Fruit fly (Drosophila melanogaster) whole organism, pupa: ENCODE measurements around the gene CG32811.

Experiments used
- CG14655 ChIP-seq: fragments of 200-800 bp; sonication (Bioruptor generic); optimal IDR thresholded peaks from 3 replicates; lab custom pipeline; 2017; ENCODE audit warnings: mild to moderate bottlenecking, missing biosample characterization, missing genetic modification reagents, missing genetic modification characterization
- CG8301 ChIP-seq: fragments of 200-800 bp; sonication (Bioruptor generic); optimal IDR thresholded peaks from 2 replicates; lab custom pipeline; 2018; ENCODE audit warnings: missing biosample characterization, mild to moderate bottlenecking, missing genetic modification characterization
- Pif1A ChIP-seq: fragments of 200-800 bp; sonication (Bioruptor generic); optimal IDR thresholded peaks from 3 replicates; lab custom pipeline; 2016; ENCODE audit warnings: missing biosample characterization, missing genetic modification characterization
- Snoo ChIP-seq: fragments of 200-800 bp; sonication (Bioruptor generic); optimal IDR thresholded peaks from 3 replicates; lab custom pipeline; 2017; ENCODE audit warnings: missing biosample characterization, mild to moderate bottlenecking, missing genetic modification characterization, inconsistent platforms

DNA sequence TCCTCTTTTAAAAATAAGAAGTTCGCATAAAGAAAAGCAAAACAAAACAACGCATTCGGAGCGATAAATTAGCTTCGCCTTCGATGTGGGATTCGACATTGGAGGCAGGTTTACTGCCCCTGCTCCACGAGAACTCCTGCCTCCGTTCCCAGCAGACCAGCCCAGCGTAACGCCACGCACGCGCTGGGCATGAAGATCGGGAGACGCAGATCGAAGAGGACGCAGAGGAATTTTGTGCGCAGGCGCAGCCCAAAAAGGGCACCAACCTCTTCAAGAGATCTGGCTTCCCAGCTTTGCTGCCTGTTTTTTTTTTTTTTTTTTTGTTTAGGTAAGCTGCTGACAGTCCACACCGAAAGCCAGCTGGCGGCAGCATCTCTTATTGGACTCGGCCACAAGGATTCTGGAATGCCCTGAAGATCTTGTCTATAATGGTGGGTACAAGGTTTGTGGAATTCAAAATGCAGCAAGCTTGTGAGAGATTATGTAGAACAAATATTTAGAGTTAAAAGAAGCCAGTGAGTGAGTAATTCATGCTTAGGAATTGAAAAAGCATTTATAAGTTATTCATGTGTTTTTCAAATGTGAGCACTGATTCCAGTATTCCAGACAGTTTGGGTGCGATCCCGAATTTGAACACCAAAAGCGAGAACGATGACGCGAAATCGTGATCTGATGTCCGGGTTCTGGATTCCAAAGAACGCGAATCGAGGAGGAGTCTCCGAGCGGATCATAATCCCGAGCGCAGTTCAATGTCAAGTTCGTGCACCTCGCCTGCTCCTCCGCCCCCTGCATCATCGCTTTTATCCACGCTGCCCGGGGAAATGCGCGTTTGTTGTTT lies 22.2 kb upstream of the CG32811 start:
- TF ChIP-seq CG14655 (GFP tag; lab: Kevin White, UChicago) (peak; percentile 18), Snoo (tag; lab: Kevin White, UChicago) (peak; percentile 29), Pif1A (GFP tag; lab: Kevin White, UChicago) (no peak), CG8301 (tag; lab: Kevin White, UChicago) (no peak)
